Fruit fly (Drosophila melanogaster): ENCODE results near the gene CG12236.
A peak's percentile ranks its signal among the peaks of the same experiment; 100 is the strongest.

Gene CG12236

dm6 chrX:5891666-5892444, 16.1 kb upstream of the CG12236 start (continued):
- TF ChIP-seq CG15696 (tag; optimal IDR thresholded peaks at IDR 0.05), result no peak
- peak; percentile 35 for TF ChIP-seq CG6813 (GFP tag; optimal IDR thresholded peaks at IDR 0.05)
- TF ChIP-seq disco-r (GFP tag; optimal IDR thresholded peaks at IDR 0.05), result peak; percentile 34
- peak; percentile 70 for TF ChIP-seq Side (GFP tag; optimal IDR thresholded peaks at IDR 0.05)
- TF ChIP-seq lola (GFP tag; optimal IDR thresholded peaks at IDR 0.05), result no peak
- no peak for TF ChIP-seq CG5245 (GFP tag; optimal IDR thresholded peaks at IDR 0.05)
- TF ChIP-seq pfk (GFP tag; optimal IDR thresholded peaks at IDR 0.05), result no peak
- TF ChIP-seq CG15601 (tag; optimal IDR thresholded peaks at IDR 0.05), result no peak
- no peak for TF ChIP-seq CG11093 (GFP tag; IDR thresholded peaks at IDR 0.05)
- TF ChIP-seq NC2β (GFP tag; optimal IDR thresholded peaks at IDR 0.05), result no peak
- no peak for TF ChIP-seq gcm2 (GFP tag; optimal IDR thresholded peaks at IDR 0.05)
- peak; percentile 54; the same call in 1 of the 2 replicates for TF ChIP-seq al (GFP tag; IDR thresholded peaks at IDR 0.05)
- TF ChIP-seq CG3847 (GFP tag; IDR thresholded peaks at IDR 0.05), result no peak; the same call in 1 of the 2 replicates
- no peak for TF ChIP-seq pros (GFP tag; optimal IDR thresholded peaks at IDR 0.05)
- TF ChIP-seq Dp (GFP tag; optimal IDR thresholded peaks at IDR 0.05), result no peak
- TF ChIP-seq CG10543 (GFP tag; optimal IDR thresholded peaks at IDR 0.05), result no peak
- no peak for TF ChIP-seq ac (GFP tag; optimal IDR thresholded peaks at IDR 0.05)
- no peak for TF ChIP-seq fru (optimal IDR thresholded peaks at IDR 0.05)
- no peak for TF ChIP-seq CG9797 (GFP tag; optimal IDR thresholded peaks at IDR 0.05)
- no peak for TF ChIP-seq trem (tag; optimal IDR thresholded peaks at IDR 0.05)
- no peak for TF ChIP-seq MESR4 (GFP tag; optimal IDR thresholded peaks at IDR 0.05)
- TF ChIP-seq CG1832 (GFP tag; optimal IDR thresholded peaks at IDR 0.05), result no peak
- no peak for TF ChIP-seq B-H2 (GFP tag; optimal IDR thresholded peaks at IDR 0.05)
- TF ChIP-seq gfzf (GFP tag; optimal IDR thresholded peaks at IDR 0.05), result no peak
- no peak for TF ChIP-seq zen2 (GFP tag; IDR thresholded peaks at IDR 0.05; ENCODE audit: partially characterized antibody)
- TF ChIP-seq inv (GFP tag; IDR thresholded peaks at IDR 0.05; ENCODE audit: partially characterized antibody), result no peak
- TF ChIP-seq stc (GFP tag; IDR thresholded peaks at IDR 0.05), result no peak
- TF ChIP-seq ci (GFP tag; IDR thresholded peaks at IDR 0.05), result no peak
- TF ChIP-seq Awh (GFP tag; IDR thresholded peaks at IDR 0.05), result no peak
- peak; percentile 43; the same call in 1 of the 2 replicates for TF ChIP-seq CG31224 (GFP tag; IDR thresholded peaks at IDR 0.05)
- no peak for TF ChIP-seq CG11560 (tag; IDR thresholded peaks at IDR 0.05)
- TF ChIP-seq YL-1 (GFP tag; optimal IDR thresholded peaks at IDR 0.05), result no peak
- no peak for TF ChIP-seq Lpt (GFP tag; optimal IDR thresholded peaks at IDR 0.05)
- no peak for TF ChIP-seq Atf3 (GFP tag; optimal IDR thresholded peaks at IDR 0.05)
- peak; percentile 21 for TF ChIP-seq CG12659 (GFP tag; optimal IDR thresholded peaks at IDR 0.05)
- TF ChIP-seq CG15073 (GFP tag; optimal IDR thresholded peaks at IDR 0.05), result no peak
- TF ChIP-seq unpg (GFP tag; optimal IDR thresholded peaks at IDR 0.05), result peak; percentile 54
- TF ChIP-seq CG13624 (GFP tag; optimal IDR thresholded peaks at IDR 0.05), result peak; percentile 65
- no peak for TF ChIP-seq nerfin-1 (tag; optimal IDR thresholded peaks at IDR 0.05)
- peak; percentile 20 for TF ChIP-seq Sox102F (GFP tag; optimal IDR thresholded peaks at IDR 0.05)
- TF ChIP-seq zfh2 (GFP tag; optimal IDR thresholded peaks at IDR 0.05), result peak; percentile 78
- no peak for TF ChIP-seq lov (optimal IDR thresholded peaks at IDR 0.05)
- TF ChIP-seq lov (GFP tag; IDR thresholded peaks at IDR 0.05), result no peak

All from whole organism, embryonic.